Fruit fly (Drosophila melanogaster) whole organism, embryonic: ENCODE data around the gene CG42656.

Source experiments
- Asciz ChIP-seq: fragments of 200-800 bp; sonication (Bioruptor generic); optimal IDR thresholded peaks from 2 replicates; lab custom pipeline; 2017; ENCODE audit warnings: missing biosample characterization, mild to moderate bottlenecking, missing genetic modification characterization, missing genetic modification reagents
- Atf6 ChIP-seq: fragments of 200-800 bp; sonication (Bioruptor generic); IDR thresholded peaks from 2 replicates; pipeline ENCODE4 v1.3.6; 2022; ENCODE audit warnings: missing biosample characterization, missing genetic modification characterization
- Bdp1 ChIP-seq: fragments of 200-800 bp; sonication (Bioruptor generic); optimal IDR thresholded peaks from 3 replicates; lab custom pipeline; 2016; ENCODE audit warnings: missing biosample characterization, missing genetic modification characterization
- CG1024 ChIP-seq: fragments of 200-800 bp; sonication (Bioruptor generic); IDR thresholded peaks from 2 replicates; pipeline ENCODE4 v1.3.6; 2022; ENCODE audit warnings: missing biosample characterization, missing genetic modification characterization
- CG10431 ChIP-seq: fragments of 200-800 bp; sonication (Bioruptor generic); optimal IDR thresholded peaks from 3 replicates; lab custom pipeline; 2018; ENCODE audit warnings: missing biosample characterization, mild to moderate bottlenecking, missing genetic modification characterization
- CG10654 ChIP-seq: fragments of 200-800 bp; sonication (Bioruptor generic); optimal IDR thresholded peaks from 2 replicates; lab custom pipeline; 2016; ENCODE audit warnings: missing biosample characterization, missing genetic modification characterization
- CG10979 ChIP-seq: fragments of 200-800 bp; sonication (Bioruptor generic); optimal IDR thresholded peaks from 2 replicates; lab custom pipeline; 2018; ENCODE audit warnings: missing biosample characterization, mild to moderate bottlenecking, missing genetic modification characterization, moderate library complexity
- CG11504 ChIP-seq: fragments of 200-800 bp; sonication (Bioruptor generic); optimal IDR thresholded peaks from 3 replicates; lab custom pipeline; 2019; ENCODE audit warnings: missing biosample characterization, mild to moderate bottlenecking, missing genetic modification characterization, moderate library complexity
- CG11560 ChIP-seq: fragments of 200-800 bp; sonication (Bioruptor generic); IDR thresholded peaks from 3 replicates; pipeline ENCODE4 v1.3.6; 2022; ENCODE audit warnings: missing biosample characterization, missing genetic modification characterization
- CG13123 ChIP-seq: fragments of 200-800 bp; sonication (Bioruptor generic); optimal IDR thresholded peaks from 2 replicates; lab custom pipeline; 2016; ENCODE audit warnings: missing biosample characterization, missing genetic modification characterization
- CG13287 ChIP-seq: fragments of 200-800 bp; sonication (Bioruptor generic); IDR thresholded peaks from 2 replicates; pipeline ENCODE4 v1.3.6; 2022; ENCODE audit warnings: missing biosample characterization, missing genetic modification characterization; ENCODE audit not compliant: partially characterized antibody
- CG17912 ChIP-seq: fragments of 200-800 bp; sonication (Bioruptor generic); optimal IDR thresholded peaks from 2 replicates; lab custom pipeline; 2018; ENCODE audit warnings: missing biosample characterization, mild to moderate bottlenecking, missing genetic modification characterization
- CG31224 ChIP-seq: fragments of 200-800 bp; sonication (Bioruptor generic); IDR thresholded peaks from 2 replicates; pipeline ENCODE4 v1.3.6; 2022; ENCODE audit warnings: missing biosample characterization, missing genetic modification characterization
- CG32532 ChIP-seq: fragments of 200-800 bp; sonication (Bioruptor generic); IDR thresholded peaks from 2 replicates; pipeline ENCODE4 v1.3.6; 2022; ENCODE audit warnings: missing biosample characterization, missing genetic modification characterization
- CG5180 ChIP-seq: fragments of 200-800 bp; sonication (Bioruptor generic); optimal IDR thresholded peaks from 3 replicates; lab custom pipeline; 2017; ENCODE audit warnings: missing biosample characterization, missing genetic modification characterization, mild to moderate bottlenecking, moderate library complexity, missing genetic modification reagents
- CG6254 ChIP-seq: fragments of 200-800 bp; sonication (Bioruptor generic); optimal IDR thresholded peaks from 3 replicates; lab custom pipeline; 2017; ENCODE audit warnings: mild to moderate bottlenecking, missing biosample characterization, missing genetic modification reagents, missing genetic modification characterization
- CG7372 ChIP-seq: fragments of 200-800 bp; sonication (Bioruptor generic); IDR thresholded peaks from 2 replicates; pipeline ENCODE4 v1.3.6; 2022; ENCODE audit warnings: missing biosample characterization, missing genetic modification characterization
- D19A ChIP-seq: fragments of 200-800 bp; optimal IDR thresholded peaks from 3 replicates; lab custom pipeline; 2019; ENCODE audit warnings: missing biosample characterization, mild to moderate bottlenecking, missing genetic modification characterization, moderate library complexity
- D19B ChIP-seq: fragments of 200-800 bp; sonication (Bioruptor generic); optimal IDR thresholded peaks from 2 replicates; lab custom pipeline; 2017; ENCODE audit warnings: missing biosample characterization, mild to moderate bottlenecking, missing genetic modification characterization
- Dp ChIP-seq: fragments of 200-800 bp; sonication (Bioruptor generic); optimal IDR thresholded peaks from 2 replicates; lab custom pipeline; 2018; ENCODE audit warnings: missing biosample characterization, mild to moderate bottlenecking, missing genetic modification characterization, moderate library complexity
- E2f1 ChIP-seq: fragments of 200-800 bp; sonication (Bioruptor generic); IDR thresholded peaks from 2 replicates; pipeline ENCODE4 v1.3.6; 2022; ENCODE audit warnings: missing biosample characterization, missing genetic modification characterization
- ERR ChIP-seq: fragments of 200-800 bp; sonication (Bioruptor generic); optimal IDR thresholded peaks from 2 replicates; lab custom pipeline; 2016; ENCODE audit warnings: missing biosample characterization, missing genetic modification characterization
- Fer1 ChIP-seq: fragments of 200-800 bp; sonication (Bioruptor generic); optimal IDR thresholded peaks from 2 replicates; lab custom pipeline; 2017; ENCODE audit warnings: missing biosample characterization, mild to moderate bottlenecking, missing genetic modification characterization
- Fer3 ChIP-seq: fragments of 200-800 bp; sonication (Bioruptor generic); optimal IDR thresholded peaks from 2 replicates; lab custom pipeline; 2018; ENCODE audit warnings: missing biosample characterization, mild to moderate bottlenecking, missing genetic modification characterization, moderate library complexity
- H15 ChIP-seq: fragments of 200-800 bp; sonication (Bioruptor generic); IDR thresholded peaks from 3 replicates; pipeline ENCODE4 v1.3.6; 2022; ENCODE audit warnings: missing biosample characterization, missing genetic modification characterization
- HLH3B ChIP-seq: fragments of 200-800 bp; sonication (Bioruptor generic); IDR thresholded peaks from 2 replicates; pipeline ENCODE4 v1.3.6; 2022; ENCODE audit warnings: missing biosample characterization, missing genetic modification characterization
- HLH54F ChIP-seq: fragments of 200-800 bp; sonication (Bioruptor generic); optimal IDR thresholded peaks from 3 replicates; lab custom pipeline; 2016; ENCODE audit warnings: missing biosample characterization, missing genetic modification characterization
- Neu2 ChIP-seq: fragments of 200-800 bp; sonication (Bioruptor generic); optimal IDR thresholded peaks from 3 replicates; lab custom pipeline; 2016; ENCODE audit warnings: missing biosample characterization, missing genetic modification characterization, borderline replicate concordance
- Oli ChIP-seq: fragments of 200-800 bp; sonication (Bioruptor generic); optimal IDR thresholded peaks from 2 replicates; lab custom pipeline; 2018; ENCODE audit warnings: missing biosample characterization, mild to moderate bottlenecking, missing genetic modification characterization, moderate library complexity
- Usf ChIP-seq: fragments of 200-800 bp; sonication (Bioruptor generic); optimal IDR thresholded peaks from 2 replicates; lab custom pipeline; 2017; ENCODE audit warnings: missing genotype, missing biosample characterization, missing genetic modification characterization
- ap ChIP-seq: fragments of 200-800 bp; sonication (Bioruptor generic); IDR thresholded peaks from 2 replicates; pipeline ENCODE4 v1.3.6; 2022; ENCODE audit warnings: missing biosample characterization, missing genetic modification characterization
- ato ChIP-seq: fragments of 200-800 bp; sonication (Bioruptor generic); IDR thresholded peaks from 2 replicates; pipeline ENCODE4 v1.3.6; 2022; ENCODE audit warnings: missing biosample characterization, missing genetic modification characterization; ENCODE audit not compliant: partially characterized antibody
- bsh ChIP-seq, 2 experiments: fragments of 200-800 bp; sonication (Bioruptor generic); optimal IDR thresholded peaks; 2 replicates each; lab custom pipeline; 2017 to 2018; ENCODE audit warnings: mild to moderate bottlenecking in 2 of 2, missing biosample characterization in 2 of 2, missing genetic modification characterization in 2 of 2, moderate library complexity in 1 of 2
- caup ChIP-seq: fragments of 200-800 bp; sonication (Bioruptor generic); optimal IDR thresholded peaks from 3 replicates; lab custom pipeline; 2017; ENCODE audit warnings: missing biosample characterization, mild to moderate bottlenecking, missing genetic modification characterization, moderate library complexity; ENCODE audit not compliant: severe bottlenecking
- danr ChIP-seq: fragments of 200-800 bp; sonication (Bioruptor generic); IDR thresholded peaks from 2 replicates; pipeline ENCODE4 v1.3.6; 2022; ENCODE audit warnings: missing biosample characterization, missing genetic modification characterization
- ems ChIP-seq: fragments of 200-800 bp; sonication (Bioruptor generic); optimal IDR thresholded peaks from 3 replicates; lab custom pipeline; 2016; ENCODE audit warnings: missing biosample characterization, missing genetic modification characterization
- ewg ChIP-seq: fragments of 200-800 bp; sonication (Bioruptor generic); optimal IDR thresholded peaks from 3 replicates; lab custom pipeline; 2017; ENCODE audit warnings: mild to moderate bottlenecking, missing biosample characterization, missing genetic modification reagents, missing genetic modification characterization
- eyg ChIP-seq: fragments of 200-800 bp; sonication (Bioruptor generic); optimal IDR thresholded peaks from 3 replicates; lab custom pipeline; 2016; ENCODE audit warnings: missing biosample characterization, missing genetic modification characterization
- gce ChIP-seq: fragments of 200-800 bp; sonication (Bioruptor generic); IDR thresholded peaks from 3 replicates; pipeline ENCODE4 v1.3.6; 2022; ENCODE audit warnings: missing biosample characterization, missing genetic modification characterization
- gfzf ChIP-seq: fragments of 200-800 bp; sonication (Bioruptor generic); optimal IDR thresholded peaks from 2 replicates; lab custom pipeline; 2016; ENCODE audit warnings: missing biosample characterization, mild to moderate bottlenecking, missing genetic modification characterization, moderate library complexity
- gt ChIP-seq: fragments of 200-800 bp; sonication (Bioruptor generic); IDR thresholded peaks from 2 replicates; pipeline ENCODE4 v1.3.6; 2022; ENCODE audit warnings: missing biosample characterization, missing genetic modification characterization
- hth ChIP-seq: fragments of >200 bp; optimal IDR thresholded peaks from 2 replicates; lab custom pipeline; 2017; ENCODE audit warnings: inconsistent platforms
- maf-S ChIP-seq: fragments of 200-800 bp; sonication (Bioruptor generic); optimal IDR thresholded peaks from 2 replicates; lab custom pipeline; 2016; ENCODE audit warnings: missing biosample characterization, missing genetic modification characterization
- mam ChIP-seq: fragments of 200-800 bp; sonication (Bioruptor generic); optimal IDR thresholded peaks from 3 replicates; lab custom pipeline; 2016; ENCODE audit warnings: missing biosample characterization, missing genetic modification characterization
- nerfin-2 ChIP-seq: fragments of 200-800 bp; sonication (Bioruptor generic); IDR thresholded peaks from 2 replicates; pipeline ENCODE4 v1.3.6; 2022; ENCODE audit warnings: missing biosample characterization, missing genetic modification characterization; ENCODE audit not compliant: partially characterized antibody
- pb ChIP-seq: fragments of 200-800 bp; sonication (Bioruptor generic); optimal IDR thresholded peaks from 3 replicates; lab custom pipeline; 2016; ENCODE audit warnings: missing biosample characterization, missing genetic modification characterization
- ranshi ChIP-seq: fragments of 200-800 bp; sonication (Bioruptor generic); IDR thresholded peaks from 2 replicates; pipeline ENCODE4 v1.3.6; 2022; ENCODE audit warnings: missing biosample characterization, missing genetic modification characterization
- sr ChIP-seq: fragments of 200-800 bp; sonication (Bioruptor generic); IDR thresholded peaks from 3 replicates; pipeline ENCODE4 v1.3.6; 2022; ENCODE audit warnings: missing biosample characterization, missing genetic modification characterization
- sug ChIP-seq: fragments of 200-800 bp; optimal IDR thresholded peaks from 2 replicates; lab custom pipeline; 2019; ENCODE audit warnings: missing biosample characterization, mild to moderate bottlenecking, missing genetic modification characterization, moderate library complexity
- toy ChIP-seq: fragments of 200-800 bp; sonication (Bioruptor generic); IDR thresholded peaks from 2 replicates; pipeline ENCODE4 v1.3.6; 2022; ENCODE audit warnings: missing biosample characterization, missing genetic modification characterization
- zen ChIP-seq: fragments of 200-800 bp; sonication (Bioruptor generic); optimal IDR thresholded peaks from 3 replicates; lab custom pipeline; 2018; ENCODE audit warnings: missing biosample characterization, mild to moderate bottlenecking, missing genetic modification characterization, moderate library complexity

The CG42656 gene

dm6 chr3R:7500513-7500912 is 7.4 kb upstream of the CG42656 start (continued):
- TF ChIP-seq CG11504 (peak; percentile 50), ewg (GFP tag; lab: Kevin White, UChicago) (no peak), Atf6 (GFP tag; lab: Robert Waterston, UW) (peak; percentile 62), sug (tag; lab: Kevin White, UChicago) (no peak), gt (GFP tag; lab: Robert Waterston, UW) (no peak), CG7372 (GFP tag; lab: Robert Waterston, UW) (peak; percentile 75), Usf (GFP tag; lab: Kevin White, UChicago) (no peak), CG6254 (GFP tag; lab: Kevin White, UChicago) (no peak), Bdp1 (GFP tag; lab: Kevin White, UChicago) (no peak), CG17912 (GFP tag; lab: Kevin White, UChicago) (no peak), ato (GFP tag; lab: Robert Waterston, UW) (no peak), CG1024 (no peak), H15 (GFP tag; lab: Robert Waterston, UW) (peak; percentile 25; the same call in 1 of the 3 replicates), sr (no peak), ERR (GFP tag; lab: Kevin White, UChicago) (no peak), gce (no peak), CG11560 (tag; lab: Robert Waterston, UW) (no peak), zen (tag; lab: Kevin White, UChicago) (no peak), nerfin-2 (GFP tag; lab: Robert Waterston, UW) (no peak), Fer3 (peak; percentile 9), Asciz (GFP tag; lab: Kevin White, UChicago) (no peak), gfzf (no peak), CG13123 (GFP tag; lab: Kevin White, UChicago) (no peak), CG10654 (GFP tag; lab: Kevin White, UChicago) (no peak), danr (GFP tag; lab: Robert Waterston, UW) (no peak), CG13287 (GFP tag; lab: Robert Waterston, UW) (no peak), maf-S (GFP tag; lab: Kevin White, UChicago) (no peak), CG10431 (GFP tag; lab: Kevin White, UChicago) (no peak), pb (GFP tag; lab: Kevin White, UChicago) (no peak), CG5180 (no peak), eyg (GFP tag; lab: Kevin White, UChicago) (no peak), HLH3B (GFP tag; lab: Robert Waterston, UW) (0 out of 2 replicates have a peak, but pooled peaks have one; percentile 23), D19B (GFP tag; lab: Kevin White, UChicago) (peak; percentile 5), toy (GFP tag; lab: Robert Waterston, UW) (no peak), Fer1 (GFP tag; lab: Kevin White, UChicago) (no peak), CG31224 (GFP tag; lab: Robert Waterston, UW) (0 out of 2 replicates have a peak, but pooled peaks have one; percentile 11), bsh (GFP tag; optimal IDR thresholded peaks at IDR 0.05; lab: Kevin White, UChicago) (no peak), mam (GFP tag; lab: Kevin White, UChicago) (peak; percentile 36), ap (GFP tag; lab: Robert Waterston, UW) (0 out of 2 replicates have a peak, but pooled peaks have one; percentile 25), Neu2 (GFP tag; lab: Kevin White, UChicago) (no peak), E2f1 (GFP tag; lab: Robert Waterston, UW) (no peak), Dp (GFP tag; lab: Kevin White, UChicago) (no peak), HLH54F (GFP tag; lab: Kevin White, UChicago) (peak; percentile 36), hth (lab: Kevin White, UChicago) (no peak), CG32532 (peak; percentile 57), caup (GFP tag; lab: Kevin White, UChicago) (no peak), ranshi (GFP tag; lab: Robert Waterston, UW) (0 out of 2 replicates have a peak, but pooled peaks have one; percentile 14), Oli (peak; percentile 22), CG10979 (tag; lab: Kevin White, UChicago) (no peak), ems (no peak), D19A (tag; lab: Kevin White, UChicago) (no peak)
